Worm (Caenorhabditis elegans) whole organism, young adult: ENCODE measurements around the gene str-111.

Experiments
- B0035.1 ChIP-seq: sonication (generic microtip); optimal IDR thresholded peaks from 2 replicates; lab custom pipeline; 2016; ENCODE audit warnings: missing genetic modification characterization, mild to moderate bottlenecking, missing compliant biosample characterization, missing genotype, missing genetic modification reagents
- C06A6.2 ChIP-seq: fragments of 200-800 bp; sonication (Bioruptor generic); conservative IDR thresholded peaks from 2 replicates; pipeline ENCODE4 v1.3.6; 2022; ENCODE audit warnings: missing genetic modification characterization, missing compliant biosample characterization
- C17E4.6 ChIP-seq: fragments of 200-800 bp; sonication (Bioruptor generic); IDR thresholded peaks from 2 replicates; pipeline ENCODE4 v1.3.6; 2022; ENCODE audit warnings: missing genetic modification reagents, missing genetic modification characterization, missing compliant biosample characterization
- F37B4.10 ChIP-seq: fragments of 200-800 bp; sonication (Bioruptor generic); IDR thresholded peaks from 2 replicates; pipeline ENCODE4 v1.3.6; 2022; ENCODE audit warnings: missing genetic modification characterization, missing compliant biosample characterization
- Y56A3A.18 ChIP-seq: fragments of 200-800 bp; sonication (Bioruptor generic); IDR thresholded peaks from 2 replicates; pipeline ENCODE4 v1.3.6; 2022; ENCODE audit warnings: missing genetic modification reagents, missing genetic modification characterization, missing compliant biosample characterization
- Y79H2A.3 ChIP-seq: fragments of 200-800 bp; sonication (Bioruptor generic); conservative IDR thresholded peaks from 2 replicates; pipeline ENCODE4 v1.3.6; 2022; ENCODE audit warnings: missing genetic modification reagents, missing genetic modification characterization, missing compliant biosample characterization
- Y95B8A.8 ChIP-seq: fragments of 200-800 bp; sonication (Bioruptor generic); IDR thresholded peaks from 2 replicates; pipeline ENCODE4 v1.3.6; 2022; ENCODE audit warnings: missing genetic modification reagents, missing genetic modification characterization, missing compliant biosample characterization
- ZK185.1 ChIP-seq: sonication (generic microtip); optimal IDR thresholded peaks from 2 replicates; lab custom pipeline; 2016; ENCODE audit warnings: mild to moderate bottlenecking, missing genetic modification characterization, missing compliant biosample characterization; ENCODE audit not compliant: poor library complexity, severe bottlenecking
- ama-1 ChIP-seq, 3 experiments: fragments of 150-350 bp in 1 of 3; sonication (generic microtip) in 2 of 3; optimal IDR thresholded peaks; 2 replicates each; lab custom pipeline; 2014 to 2018; ENCODE audit warnings: missing biosample characterization in 2 of 3, missing genetic modification characterization in 2 of 3, missing genetic modification reagents in 2 of 3
- bed-2 ChIP-seq: fragments of 200-800 bp; sonication (Bioruptor generic); IDR thresholded peaks from 2 replicates; pipeline ENCODE4 v1.3.6; 2022; ENCODE audit warnings: missing genetic modification reagents, missing genetic modification characterization, missing compliant biosample characterization
- ccch-3 ChIP-seq: fragments of 200-800 bp; sonication (Bioruptor generic); optimal IDR thresholded peaks from 2 replicates; lab custom pipeline; 2018; ENCODE audit warnings: mild to moderate bottlenecking, missing genetic modification characterization, missing compliant biosample characterization
- cebp-1 ChIP-seq, 2 experiments: fragments of 200-800 bp in 1 of 2; sonication (Bioruptor generic) in 1 of 2; sonication (generic microtip) in 1 of 2; IDR thresholded peaks in 1 of 2; optimal IDR thresholded peaks in 1 of 2; 2 replicates each; pipeline versions ENCODE4 v1.3.6 to Lab custom; 2017 to 2022; ENCODE audit warnings: missing compliant biosample characterization in 2 of 2, missing genetic modification characterization in 2 of 2, mild to moderate bottlenecking in 1 of 2, missing genetic modification reagents in 1 of 2, moderate library complexity in 1 of 2
- ceh-27 ChIP-seq: fragments of 200-800 bp; sonication (Bioruptor generic); optimal IDR thresholded peaks from 2 replicates; lab custom pipeline; 2018; ENCODE audit warnings: mild to moderate bottlenecking, missing genetic modification characterization, moderate library complexity, missing compliant biosample characterization
- ceh-91 ChIP-seq: fragments of 200-800 bp; sonication (Bioruptor generic); IDR thresholded peaks from 2 replicates; pipeline ENCODE4 v1.3.6; 2022; ENCODE audit warnings: missing genetic modification reagents, missing genetic modification characterization, missing compliant biosample characterization
- egl-18 ChIP-seq: fragments of 200-800 bp; sonication (Bioruptor generic); IDR thresholded peaks from 2 replicates; pipeline ENCODE4 v1.3.6; 2022; ENCODE audit warnings: missing genetic modification reagents, missing genetic modification characterization, missing compliant biosample characterization
- egl-44 ChIP-seq: fragments of 200-800 bp; sonication (Bioruptor generic); IDR thresholded peaks from 2 replicates; pipeline ENCODE4 v1.3.6; 2022; ENCODE audit warnings: missing genetic modification reagents, missing genetic modification characterization, missing compliant biosample characterization
- gei-17 ChIP-seq: fragments of 200-800 bp; sonication (Bioruptor generic); optimal IDR thresholded peaks from 2 replicates; lab custom pipeline; 2018; ENCODE audit warnings: mild to moderate bottlenecking, missing genetic modification characterization, missing compliant biosample characterization
- hlh-26 ChIP-seq: fragments of 200-800 bp; sonication (Bioruptor generic); conservative IDR thresholded peaks from 2 replicates; pipeline ENCODE4 v1.3.6; 2022; ENCODE audit warnings: missing genetic modification reagents, missing genetic modification characterization, missing compliant biosample characterization
- let-607 ChIP-seq, 2 experiments: fragments of 200-800 bp in 1 of 2; sonication (Bioruptor generic) in 1 of 2; sonication (generic microtip) in 1 of 2; optimal IDR thresholded peaks; 2 replicates each; lab custom pipeline; 2016 to 2018; ENCODE audit warnings: mild to moderate bottlenecking in 2 of 2, missing compliant biosample characterization in 2 of 2, missing genetic modification characterization in 2 of 2, moderate library complexity in 2 of 2, missing genotype in 1 of 2
- lin-26 ChIP-seq: fragments of 200-800 bp; sonication (Bioruptor generic); IDR thresholded peaks from 2 replicates; pipeline ENCODE4 v1.3.6; 2022; ENCODE audit warnings: missing genetic modification reagents, missing genetic modification characterization, missing compliant biosample characterization
- lin-40 ChIP-seq: sonication (generic microtip); optimal IDR thresholded peaks from 2 replicates; lab custom pipeline; 2016; ENCODE audit warnings: missing genetic modification characterization, mild to moderate bottlenecking, missing compliant biosample characterization, missing genotype, missing genetic modification reagents
- lir-1 ChIP-seq: fragments of 200-800 bp; sonication (Bioruptor generic); conservative IDR thresholded peaks from 2 replicates; pipeline ENCODE4 v1.3.6; 2022; ENCODE audit warnings: missing genetic modification reagents, missing genetic modification characterization, missing compliant biosample characterization
- madf-6 ChIP-seq: fragments of 200-800 bp; sonication (Bioruptor generic); IDR thresholded peaks from 2 replicates; pipeline ENCODE4 v1.3.6; 2022; ENCODE audit warnings: missing genetic modification reagents, missing genetic modification characterization, missing compliant biosample characterization
- mcd-1 ChIP-seq: fragments of 200-800 bp; sonication (Bioruptor generic); IDR thresholded peaks from 2 replicates; pipeline ENCODE4 v1.3.6; 2022; ENCODE audit warnings: missing genetic modification reagents, missing genetic modification characterization, missing compliant biosample characterization
- mes-4 ChIP-seq: sonication (generic microtip); optimal IDR thresholded peaks from 2 replicates; lab custom pipeline; 2016; ENCODE audit warnings: missing genotype, missing genetic modification characterization, missing compliant biosample characterization
- mxl-1 ChIP-seq: sonication (generic microtip); optimal IDR thresholded peaks from 2 replicates; lab custom pipeline; 2016; ENCODE audit warnings: missing genetic modification characterization, missing compliant biosample characterization
- nfyb-1 ChIP-seq: fragments of 200-800 bp; sonication (Bioruptor generic); IDR thresholded peaks from 2 replicates; pipeline ENCODE4 v1.3.6; 2022; ENCODE audit warnings: missing genetic modification reagents, missing genetic modification characterization, missing compliant biosample characterization
- nhr-179 ChIP-seq: sonication (generic microtip); optimal IDR thresholded peaks from 2 replicates; lab custom pipeline; 2016; ENCODE audit warnings: mild to moderate bottlenecking, missing genetic modification characterization, missing compliant biosample characterization
- nhr-80 ChIP-seq: sonication (generic microtip); optimal IDR thresholded peaks from 2 replicates; lab custom pipeline; 2016; ENCODE audit warnings: missing genetic modification characterization, missing compliant biosample characterization
- rpc-1 ChIP-seq, 2 experiments: fragments of 150-350 bp in 1 of 2; sonication (generic microtip) in 1 of 2; optimal IDR thresholded peaks; 2 replicates each; lab custom pipeline; 2014 to 2018; ENCODE audit warnings: missing biosample characterization in 1 of 2, missing genetic modification characterization in 1 of 2, missing genetic modification reagents in 1 of 2, missing genotype in 1 of 2
- snpc-1.1 ChIP-seq: sonication (generic microtip); optimal IDR thresholded peaks from 2 replicates; lab custom pipeline; 2017; ENCODE audit warnings: missing genetic modification characterization, mild to moderate bottlenecking, missing compliant biosample characterization, antibody characterized with exemption, moderate library complexity, missing genotype, missing genetic modification reagents; ENCODE audit not compliant: insufficient read depth
- somi-1 ChIP-seq: fragments of 200-800 bp; sonication (Bioruptor generic); optimal IDR thresholded peaks from 2 replicates; lab custom pipeline; 2018; ENCODE audit warnings: mild to moderate bottlenecking, missing genetic modification characterization, missing compliant biosample characterization
- ztf-26 ChIP-seq: sonication (generic microtip); optimal IDR thresholded peaks from 2 replicates; lab custom pipeline; 2017; ENCODE audit warnings: missing genetic modification characterization, missing compliant biosample characterization
- ztf-28 ChIP-seq: fragments of 200-800 bp; sonication (Bioruptor generic); IDR thresholded peaks from 2 replicates; pipeline ENCODE4 v1.3.6; 2022; ENCODE audit warnings: missing genetic modification reagents, missing genetic modification characterization, missing compliant biosample characterization

Gene str-111

DNA sequence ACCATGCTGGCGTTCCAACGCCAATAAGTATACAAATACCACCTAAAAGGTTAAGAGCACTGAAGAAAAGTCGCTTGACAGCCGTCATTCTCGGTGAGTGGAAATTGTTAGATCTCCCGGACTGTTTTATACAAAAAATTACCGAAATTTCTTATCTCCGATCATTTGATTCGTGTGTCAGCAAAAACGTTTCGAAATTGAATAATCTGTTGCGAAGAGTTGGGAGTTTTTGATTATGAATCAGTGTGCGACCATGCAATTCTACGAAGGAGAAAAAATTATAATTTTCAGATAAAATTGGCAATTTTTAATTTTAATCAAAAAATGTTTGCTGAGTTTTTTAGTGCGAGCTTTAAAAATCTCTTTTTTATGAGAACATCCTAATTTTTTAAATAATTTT, 29.4 kb downstream of the str-111 start, which contains the start of gene clc-11:
Gene clc-11 (minus strand): TSS at position 101 of the 400 bp plus-strand sequence.
- TF ChIP-seq nhr-179 (tag; lab: Kevin White, UChicago) (no peak), F37B4.10 (GFP tag; lab: Robert Waterston, UW) (no peak), ZK185.1 (tag; lab: Kevin White, UChicago) (no peak), bed-2 (GFP tag; lab: Robert Waterston, UW) (no peak), snpc-1.1 (no peak), gei-17 (GFP tag; lab: Kevin White, UChicago) (no peak)

DNA sequence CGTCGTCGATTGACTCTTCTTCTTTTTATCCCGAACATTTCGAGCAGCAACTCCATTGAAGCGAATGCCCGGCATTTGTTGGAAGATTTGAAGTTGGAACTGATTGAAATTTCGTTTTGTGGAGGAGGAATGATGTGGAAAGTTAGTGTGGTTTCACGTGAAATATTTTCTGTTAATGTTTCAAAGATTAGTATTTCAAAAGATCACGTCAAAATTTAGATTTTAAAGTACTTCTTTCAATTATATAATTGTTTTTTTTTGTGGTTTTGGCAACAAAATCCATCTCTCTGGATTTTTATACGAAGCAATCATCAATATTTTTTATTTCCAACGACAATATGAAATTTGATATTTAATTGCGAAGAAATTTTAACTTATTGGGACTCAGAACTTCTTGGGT, 31.9 kb downstream of the str-111 start, which contains the start of gene F44G3.7:
Gene F44G3.7 (minus strand): TSS at position 101 of the 400 bp plus-strand sequence.
- TF ChIP-seq B0035.1 (tag; lab: Kevin White, UChicago) (no peak), egl-18 (GFP tag; lab: Robert Waterston, UW) (no peak), ceh-91 (GFP tag; lab: Robert Waterston, UW) (no peak), cebp-1 (GFP tag; IDR thresholded peaks at IDR 0.05; lab: Robert Waterston, UW) (no peak), cebp-1 (tag; optimal IDR thresholded peaks at IDR 0.05; lab: Kevin White, UChicago) (no peak), gei-17 (GFP tag; lab: Kevin White, UChicago) (no peak)

DNA sequence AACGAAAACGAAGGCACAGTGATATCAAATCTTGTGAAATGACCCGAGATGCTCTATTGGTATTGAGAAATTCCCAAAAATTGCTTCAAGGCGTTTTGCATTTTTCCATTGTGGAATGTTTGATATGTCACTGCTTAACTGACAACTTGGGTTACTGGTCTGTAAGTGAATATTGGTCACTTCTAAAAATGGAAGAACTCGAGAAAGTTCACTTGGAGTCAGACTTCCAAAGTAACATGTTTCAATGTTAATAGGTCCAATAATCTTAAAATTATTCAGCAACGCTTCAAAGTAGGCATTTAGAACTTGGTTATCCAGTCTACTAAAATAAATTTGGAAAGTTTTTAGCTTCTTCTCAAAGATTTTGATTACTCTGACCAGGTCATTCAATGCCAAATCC, 36.2 kb downstream of the str-111 start, which contains the start of gene fbxa-144:
Gene fbxa-144 (minus strand): TSS at position 101 of the 400 bp plus-strand sequence.
- TF ChIP-seq nfyb-1 (no peak), C06A6.2 (GFP tag; lab: Robert Waterston, UW) (no peak), Y79H2A.3 (no peak), Y95B8A.8 (GFP tag; lab: Robert Waterston, UW) (no peak), mxl-1 (tag; lab: Kevin White, UChicago) (no peak), lir-1 (GFP tag; lab: Robert Waterston, UW) (no peak)
- TF ChIP-seq, all 124 proteins: peak for 0

DNA sequence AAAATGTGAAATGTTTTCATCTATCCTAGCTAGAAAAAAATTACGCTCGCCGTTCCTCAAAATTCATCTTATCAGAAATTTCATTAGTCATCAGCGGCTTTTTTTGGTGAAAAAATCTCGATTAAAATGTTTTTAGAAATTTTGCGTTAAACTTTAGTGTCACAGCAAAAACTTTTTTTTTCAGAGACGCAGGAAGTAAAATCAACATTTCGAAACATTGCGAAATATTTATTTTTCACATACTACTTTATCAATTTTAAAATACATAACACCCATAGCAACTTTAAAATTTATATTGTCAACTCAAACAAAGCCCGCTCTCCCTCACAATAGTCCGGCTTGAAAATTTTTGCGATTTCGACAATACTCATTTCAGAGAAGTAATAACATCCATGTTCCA, 36.7 kb downstream of the str-111 start:
- TF ChIP-seq nhr-179 (tag; lab: Kevin White, UChicago) = no peak
- no peak for TF ChIP-seq C06A6.2 (GFP tag; lab: Robert Waterston, UW)
- no peak for TF ChIP-seq lin-40 (tag; lab: Kevin White, UChicago)
- no peak for TF ChIP-seq mcd-1 (GFP tag; lab: Robert Waterston, UW)
- TF ChIP-seq egl-44 (GFP tag; lab: Robert Waterston, UW) = no peak
- no peak for TF ChIP-seq hlh-26 (GFP tag; lab: Robert Waterston, UW)
- TF ChIP-seq cebp-1 (GFP tag; IDR thresholded peaks at IDR 0.05; lab: Robert Waterston, UW) = peak; percentile 76; the same call in 1 of the 2 replicates
- peak; percentile 95 for TF ChIP-seq cebp-1 (tag; optimal IDR thresholded peaks at IDR 0.05; lab: Kevin White, UChicago)

DNA sequence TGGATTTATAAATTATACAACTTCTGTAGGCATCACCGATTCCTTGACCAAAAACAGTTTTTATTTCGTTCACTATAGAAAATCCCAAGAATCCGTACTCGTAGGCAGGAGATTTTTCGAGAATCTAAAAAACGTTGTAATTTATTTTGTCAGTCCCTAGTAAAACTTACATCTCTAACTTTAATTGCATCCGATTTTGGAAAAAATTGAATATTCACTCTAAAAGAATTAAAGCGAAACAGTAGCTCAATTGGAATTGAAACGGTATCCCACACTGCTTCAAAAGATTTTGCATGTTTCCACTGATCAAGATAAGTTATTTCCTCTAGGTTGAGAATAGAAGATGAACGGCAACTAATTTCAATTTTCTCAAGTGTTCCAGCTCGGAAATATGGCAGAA, 37.7 kb downstream of the str-111 start, which contains the start of gene fbxa-142:
Gene fbxa-142 (minus strand): TSS at position 101 of the 400 bp plus-strand sequence.
- TF ChIP-seq let-607 (tag; optimal IDR thresholded peaks at IDR 0.05; lab: Kevin White, UChicago) (no peak), ccch-3 (no peak), Y56A3A.18 (GFP tag; lab: Robert Waterston, UW) (no peak), ama-1 (optimal IDR thresholded peaks at IDR 0.05; lab: Kevin White, UChicago) (no peak), ama-1 (GFP tag; optimal IDR thresholded peaks at IDR 0.05; lab: Kevin White, UChicago) (no peak), C17E4.6 (no peak), madf-6 (GFP tag; lab: Robert Waterston, UW) (no peak), ceh-27 (GFP tag; lab: Kevin White, UChicago) (no peak), ztf-28 (no peak), rpc-1 (optimal IDR thresholded peaks at IDR 0.05; lab: Kevin White, UChicago) (no peak), rpc-1 (tag; optimal IDR thresholded peaks at IDR 0.05; lab: Kevin White, UChicago) (no peak), lin-26 (no peak), mes-4 (no peak), nhr-80 (tag; lab: Kevin White, UChicago) (no peak), somi-1 (no peak), ztf-26 (tag; lab: Kevin White, UChicago) (no peak)
